Fruit fly (Drosophila melanogaster) whole organism: ENCODE data around the gene CG32452.
"Not testable (repeated sequence)": the region's sequence is repeated elsewhere in the genome, so short reads cannot be mapped to it uniquely, and the experiment has no call there.

Experiments
- CG8478 ChIP-seq: fragments of >200 bp; optimal IDR thresholded peaks from 2 replicates; lab custom pipeline; 2018; ENCODE audit warnings: inconsistent platforms
- Dll ChIP-seq: fragments of >200 bp; optimal IDR thresholded peaks from 2 replicates; lab custom pipeline; 2017
- EcR ChIP-seq, 2 experiments: fragments of >200 bp; optimal IDR thresholded peaks; 2 replicates each; lab custom pipeline; 2017; ENCODE audit warnings: missing biosample characterization in 2 of 2, missing genetic modification characterization in 2 of 2, missing genetic modification reagents in 2 of 2
- pan ChIP-seq: fragments of >200 bp; optimal IDR thresholded peaks from 2 replicates; lab custom pipeline; 2017
- psq ChIP-seq: fragments of >200 bp; optimal IDR thresholded peaks from 2 replicates; lab custom pipeline; 2017
- usp ChIP-seq: fragments of >200 bp; optimal IDR thresholded peaks from 2 replicates; lab custom pipeline; 2017; ENCODE audit warnings: missing biosample characterization, missing genetic modification characterization, mixed read lengths

The CG32452 gene

DNA sequence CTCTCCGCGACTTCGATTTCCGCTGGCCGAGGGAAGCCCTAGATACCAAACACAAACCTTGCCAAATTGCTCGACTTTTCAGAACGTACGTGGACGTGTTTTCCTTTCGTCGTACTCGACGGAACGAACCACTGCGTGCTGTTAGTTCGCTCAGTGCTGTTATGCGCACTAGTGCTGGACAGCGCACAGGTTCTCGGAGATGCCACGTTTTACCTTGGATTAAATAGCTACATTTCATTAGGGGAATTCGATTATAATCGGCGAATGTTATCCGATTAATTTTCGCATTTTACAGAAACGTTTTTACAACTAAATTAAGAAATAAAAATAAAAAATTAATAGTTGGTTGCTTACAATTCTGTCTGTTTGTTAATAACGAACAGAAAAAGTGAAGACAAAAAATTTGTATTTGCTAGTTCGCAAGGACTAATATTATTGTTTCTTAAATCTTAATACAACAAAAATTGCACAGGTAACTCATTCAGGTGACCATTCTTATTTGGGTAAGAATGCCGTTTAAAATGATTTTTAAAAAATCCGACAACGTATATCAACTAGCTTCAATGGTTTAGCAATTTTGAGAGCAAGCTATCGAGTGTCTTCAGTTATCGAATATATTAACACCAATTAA is at the start of gene CG32452, which contains the start of gene ArfGAP3:
Gene CG32452, plus strand, starts transcription at position 592 of the 631 bp plus-strand sequence.
Gene ArfGAP3, minus strand, starts transcription at position 441 of the 631 bp plus-strand sequence.
- TF ChIP-seq EcR (GFP tag; optimal IDR thresholded peaks at IDR 0.05; lab: Kevin White, UChicago) (no peak), usp (GFP tag; lab: Kevin White, UChicago) (no peak), pan (no peak), psq (no peak), Dll (no peak), CG8478 (lab: Kevin White, UChicago) (no peak)

DNA sequence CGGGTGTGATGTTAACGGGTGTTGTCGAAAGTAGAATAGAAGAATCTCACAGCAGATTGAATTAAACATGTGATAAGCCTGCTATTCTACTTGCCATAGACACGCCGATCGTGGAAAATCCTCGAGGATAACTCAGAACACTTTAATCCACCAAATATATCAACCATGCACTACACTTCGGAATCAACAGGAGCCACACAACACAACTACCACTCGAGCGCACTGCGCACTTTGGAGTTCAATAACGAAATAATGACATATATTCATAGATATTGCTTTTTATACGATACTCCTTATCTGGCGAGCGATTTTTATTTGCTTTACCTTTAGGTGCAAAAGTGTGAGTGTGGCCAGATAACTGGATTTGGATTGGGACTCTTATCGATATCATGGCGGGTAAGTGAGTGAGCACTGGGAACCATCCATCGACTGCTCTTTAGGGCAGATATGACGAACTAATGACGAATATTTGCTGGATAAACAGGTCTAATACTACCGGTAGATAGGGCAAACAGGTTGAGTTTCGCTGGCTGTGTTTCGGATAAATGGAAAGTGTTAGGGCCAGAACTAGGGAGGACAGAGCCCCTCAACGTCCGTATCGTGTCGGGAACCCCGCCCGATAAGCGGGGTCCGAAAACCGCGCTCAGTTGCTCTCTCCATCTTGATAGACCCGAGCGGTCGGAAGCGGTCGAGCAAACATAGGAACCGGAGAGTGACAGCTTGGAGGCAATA is 48.1 kb upstream of the CG32452 start, which contains the start of gene Jhbp6:
Gene Jhbp6, plus strand, starts transcription at position 682 of the 732 bp plus-strand sequence.
- TF ChIP-seq CG8478 (lab: Kevin White, UChicago): no peak
- TF ChIP-seq Dll: no peak
- no peak for TF ChIP-seq EcR (GFP tag; optimal IDR thresholded peaks at IDR 0.05; lab: Kevin White, UChicago)
- no peak for TF ChIP-seq psq
- TF ChIP-seq usp (GFP tag; lab: Kevin White, UChicago): no peak
- TF ChIP-seq pan: no peak

DNA sequence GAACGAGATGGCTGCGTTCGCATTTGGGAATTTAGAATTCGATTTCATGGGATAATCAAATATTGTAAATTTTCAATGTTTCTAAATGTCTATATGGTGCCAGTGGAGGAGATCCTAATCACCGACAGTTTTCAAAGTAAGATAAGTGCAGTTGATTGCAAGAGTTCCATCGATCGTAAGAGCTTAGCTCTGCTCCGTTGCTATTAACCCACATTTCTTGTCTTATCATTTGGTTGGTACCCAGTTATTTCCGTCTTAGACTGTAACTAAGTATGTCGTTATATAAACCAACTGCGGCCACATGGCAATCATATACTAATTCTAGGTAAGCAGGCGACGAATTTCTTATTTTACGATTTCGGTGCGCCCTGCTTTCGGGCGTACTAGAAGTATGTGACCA is 47.4 kb upstream of the CG32452 start:
- TF ChIP-seq Dll: no peak
- no peak for TF ChIP-seq pan
- no peak for TF ChIP-seq EcR (GFP tag; optimal IDR thresholded peaks at IDR 0.05; lab: Kevin White, UChicago)
- no peak for TF ChIP-seq CG8478 (lab: Kevin White, UChicago)

DNA sequence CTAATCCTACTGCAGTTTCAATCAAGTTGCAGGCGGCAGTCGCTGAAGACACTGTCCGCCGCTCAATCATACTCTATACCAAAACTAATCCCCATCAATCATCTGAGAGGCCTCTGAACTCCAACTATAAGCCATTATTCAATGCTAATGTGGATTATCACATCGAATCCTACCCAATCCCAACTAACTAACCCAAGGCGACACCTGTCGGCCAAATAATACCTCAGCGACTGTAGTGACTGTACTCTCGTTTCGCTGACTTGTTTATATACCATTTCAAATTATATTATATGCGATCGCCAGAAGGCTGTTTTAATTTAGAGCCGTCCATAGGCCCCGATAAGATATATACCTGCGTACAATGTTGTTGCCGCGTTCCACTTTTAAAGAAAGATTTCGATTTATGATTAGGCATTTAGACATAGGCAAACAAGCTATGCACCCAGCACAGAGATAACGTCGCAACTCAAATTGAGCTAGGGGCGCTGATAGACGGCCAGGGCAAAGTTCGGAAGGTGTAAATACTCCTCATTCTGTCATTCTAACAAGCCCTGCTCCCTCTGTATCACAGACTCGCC is 45.7 kb upstream of the CG32452 start:
- no peak for TF ChIP-seq CG8478 (lab: Kevin White, UChicago)
- no peak for TF ChIP-seq Dll
- no peak for TF ChIP-seq pan
- no peak for TF ChIP-seq usp (GFP tag; lab: Kevin White, UChicago)
- TF ChIP-seq EcR (GFP tag; optimal IDR thresholded peaks at IDR 0.05; lab: Kevin White, UChicago): no peak
- TF ChIP-seq psq: no peak

DNA sequence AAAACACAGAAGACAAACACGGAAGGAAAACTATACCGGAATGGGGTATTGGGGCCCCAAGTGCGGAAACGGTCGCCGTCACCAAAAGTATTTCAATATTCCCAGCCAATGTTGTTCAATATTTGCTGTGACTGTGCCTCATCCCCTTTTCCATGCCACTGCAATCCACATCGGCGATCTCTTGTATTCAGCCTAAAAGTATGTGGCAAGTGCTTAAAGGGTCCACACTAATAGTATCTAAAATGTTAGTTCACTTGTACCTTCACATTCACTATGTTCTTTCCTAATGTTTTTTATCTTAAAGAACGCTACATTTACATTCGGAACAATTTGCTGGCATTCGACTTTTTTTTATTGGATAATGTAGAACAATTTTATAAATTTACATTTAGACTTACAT is 36.6 kb upstream of the CG32452 start:
- TF ChIP-seq CG8478 (lab: Kevin White, UChicago) (no peak), usp (GFP tag; lab: Kevin White, UChicago) (no peak)

DNA sequence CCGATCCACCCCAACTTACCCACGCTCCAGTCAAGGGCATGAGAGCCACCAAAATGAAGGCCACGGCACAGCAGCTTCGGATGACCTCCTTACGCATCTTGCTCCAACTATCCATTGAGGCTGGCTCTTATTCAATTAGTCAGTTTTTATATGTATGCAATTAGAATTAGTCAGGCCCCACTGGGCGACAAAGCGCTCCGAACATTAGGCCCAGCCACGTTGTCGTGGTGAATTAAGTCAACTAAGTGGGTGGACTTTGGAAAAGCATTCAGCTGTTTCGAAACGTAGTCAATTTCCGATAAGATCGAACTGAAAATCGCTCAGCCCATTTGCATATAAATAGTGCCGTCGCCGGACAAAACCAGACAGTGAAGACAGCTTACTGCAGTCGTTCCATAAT is 30.5 kb upstream of the CG32452 start, which contains the start of the genes CG14455 and CG14456:
Gene CG14455, minus strand, starts transcription at position 101 of the 400 bp plus-strand sequence.
Gene CG14456, plus strand, starts transcription at position 236 of the 400 bp plus-strand sequence.
- TF ChIP-seq EcR (GFP tag; optimal IDR thresholded peaks at IDR 0.05; lab: Kevin White, UChicago) (no peak), CG8478 (lab: Kevin White, UChicago) (no peak), psq (no peak), pan (no peak)

DNA sequence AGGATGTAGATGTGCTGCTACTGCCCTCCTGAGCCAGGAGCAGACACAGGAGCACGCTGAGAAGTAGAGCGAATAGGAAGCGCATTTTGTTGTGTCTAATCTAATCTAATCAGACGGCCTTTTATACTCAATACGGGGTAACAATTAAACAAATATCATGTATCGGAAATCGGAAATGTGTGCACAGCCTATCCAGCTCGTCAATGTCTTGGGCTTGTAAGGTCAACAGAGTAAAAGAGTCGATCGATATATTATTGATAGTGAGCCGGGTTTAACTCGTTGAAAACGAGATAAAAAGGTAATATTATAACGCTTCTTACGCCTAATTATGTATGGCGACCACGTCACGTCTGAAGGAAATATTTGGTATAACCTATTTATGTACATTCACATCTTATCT is 25.1 kb upstream of the CG32452 start, which contains the start of gene CG14454:
Gene CG14454, minus strand, starts transcription at position 101 of the 400 bp plus-strand sequence.
- TF ChIP-seq psq, pan, Dll: not testable (repeated sequence)

DNA sequence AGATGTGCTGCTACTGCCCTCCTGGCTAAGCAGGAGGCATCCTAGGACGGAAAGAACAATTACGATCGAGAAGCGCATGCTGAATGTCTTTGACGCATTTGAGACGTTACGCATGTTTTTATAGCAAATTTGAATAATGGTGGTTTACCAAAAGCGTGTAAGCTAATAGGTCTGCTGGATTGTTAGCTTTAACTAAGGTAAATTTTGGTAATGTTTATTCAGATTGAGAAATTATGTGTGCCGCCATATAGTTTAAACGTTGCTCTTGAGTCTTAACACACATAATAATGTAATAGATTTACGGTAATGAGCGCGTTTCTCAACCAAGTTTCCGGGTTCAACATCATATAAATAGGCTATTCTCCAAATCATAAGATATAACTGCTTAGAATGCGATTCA is 23.8 kb upstream of the CG32452 start, which contains the start of the genes CG12546 and CG14453:
Gene CG12546, minus strand, starts transcription at position 101 of the 400 bp plus-strand sequence.
Gene CG14453, plus strand, starts transcription at position 372 of the 400 bp plus-strand sequence.
- TF ChIP-seq EcR (GFP tag; optimal IDR thresholded peaks at IDR 0.05; lab: Kevin White, UChicago) (no peak), usp (GFP tag; lab: Kevin White, UChicago) (no peak)

DNA sequence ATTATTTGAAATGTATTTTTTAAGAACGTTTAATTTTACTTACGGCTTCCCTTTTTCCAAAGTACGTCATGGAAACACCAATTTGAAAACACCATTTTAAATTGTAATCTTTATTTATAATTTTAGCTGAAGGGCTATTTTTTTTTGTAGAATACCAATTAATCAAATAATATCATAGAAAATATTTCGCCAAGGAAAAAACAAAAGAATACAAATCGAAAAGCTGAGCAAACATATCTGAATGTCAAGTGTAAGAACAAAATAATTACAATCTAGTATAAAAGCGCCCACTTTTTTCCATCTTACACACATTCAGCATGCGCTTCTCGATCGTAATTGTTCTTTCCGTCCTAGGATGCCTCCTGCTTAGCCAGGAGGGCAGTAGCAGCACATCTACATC is 21.9 kb upstream of the CG32452 start, which contains the start of gene CG14452:
Gene CG14452, plus strand, starts transcription at position 301 of the 400 bp plus-strand sequence.
- TF ChIP-seq usp (GFP tag; lab: Kevin White, UChicago) (no peak), psq (no peak), Dll (no peak), CG8478 (lab: Kevin White, UChicago) (no peak), pan (no peak), EcR (GFP tag; optimal IDR thresholded peaks at IDR 0.05; lab: Kevin White, UChicago) (no peak)

DNA sequence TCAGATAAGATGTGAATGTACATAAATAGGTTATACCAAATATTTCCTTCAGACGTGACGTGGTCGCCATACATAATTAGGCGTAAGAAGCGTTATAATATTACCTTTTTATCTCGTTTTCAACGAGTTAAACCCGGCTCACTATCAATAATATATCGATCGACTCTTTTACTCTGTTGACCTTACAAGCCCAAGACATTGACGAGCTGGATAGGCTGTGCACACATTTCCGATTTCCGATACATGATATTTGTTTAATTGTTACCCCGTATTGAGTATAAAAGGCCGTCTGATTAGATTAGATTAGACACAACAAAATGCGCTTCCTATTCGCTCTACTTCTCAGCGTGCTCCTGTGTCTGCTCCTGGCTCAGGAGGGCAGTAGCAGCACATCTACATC is 20.6 kb upstream of the CG32452 start, which contains the start of gene CG32453:
Gene CG32453, plus strand, starts transcription at position 301 of the 400 bp plus-strand sequence.
- not testable (repeated sequence) for TF ChIP-seq pan; Dll; EcR (GFP tag; optimal IDR thresholded peaks at IDR 0.05; lab: Kevin White, UChicago)

DNA sequence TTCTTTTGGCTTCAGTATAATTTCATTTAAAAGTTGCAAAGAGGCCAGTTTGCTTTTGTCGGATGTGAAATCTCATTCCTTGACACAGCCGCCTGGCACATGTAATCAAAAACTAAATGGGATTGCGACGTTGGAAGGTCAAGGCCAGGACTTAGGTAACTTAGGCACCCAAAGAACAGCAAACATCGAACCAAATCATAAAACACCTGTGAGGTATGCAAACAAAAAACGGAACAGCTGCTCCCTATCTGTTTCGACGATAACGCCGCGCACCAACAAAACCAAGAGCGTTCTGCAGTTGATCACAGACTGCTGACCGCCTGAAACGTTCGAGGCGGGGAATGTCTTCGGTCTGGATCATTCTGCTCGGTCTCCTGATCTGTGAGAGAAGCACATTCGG is 18.4 kb upstream of the CG32452 start, which contains the start of gene CG45116:
Gene CG45116, plus strand, starts transcription at position 301 of the 400 bp plus-strand sequence.
- no peak for TF ChIP-seq psq
- TF ChIP-seq usp (GFP tag; lab: Kevin White, UChicago): no peak
- no peak for TF ChIP-seq Dll
- no peak for TF ChIP-seq EcR (GFP tag; optimal IDR thresholded peaks at IDR 0.05; lab: Kevin White, UChicago)
- TF ChIP-seq CG8478 (lab: Kevin White, UChicago): no peak
- TF ChIP-seq pan: no peak

DNA sequence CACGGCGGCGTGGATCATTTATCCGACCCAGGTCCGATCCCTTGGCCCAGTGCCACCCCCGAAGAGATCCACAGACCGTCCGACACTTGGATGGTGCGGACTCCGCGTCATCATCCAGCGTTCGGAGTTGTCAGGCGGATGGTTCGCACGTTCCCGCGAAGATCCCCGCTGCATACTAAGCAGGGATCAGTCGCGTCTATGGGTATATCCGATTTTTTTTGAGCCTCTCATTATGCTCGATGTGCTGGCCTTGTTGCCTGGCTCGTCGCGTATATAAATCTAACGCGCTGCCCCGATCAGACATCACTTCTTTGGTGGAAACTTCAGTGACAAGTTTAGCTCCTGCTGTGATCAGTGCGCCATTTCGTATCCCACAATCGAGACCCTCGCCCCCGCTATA is 5.7 kb upstream of the CG32452 start, which contains the start of gene CG11370:
Gene CG11370, plus strand, starts transcription at position 301 of the 400 bp plus-strand sequence.
- TF ChIP-seq usp (GFP tag; lab: Kevin White, UChicago) (no peak), psq (no peak), EcR (GFP tag; optimal IDR thresholded peaks at IDR 0.05; lab: Kevin White, UChicago) (no peak), Dll (no peak), CG8478 (lab: Kevin White, UChicago) (no peak), pan (no peak)
